Worm (Caenorhabditis elegans) whole organism, L1 larva: ENCODE measurements around the gene vab-19.

Experiments used
- C16A3.4 ChIP-seq: fragments of 150-350 bp; optimal IDR thresholded peaks from 2 replicates; lab custom pipeline; 2014; ENCODE audit warnings: missing biosample characterization, missing genetic modification characterization
- lin-13 ChIP-seq: fragments of 150-350 bp; optimal IDR thresholded peaks from 2 replicates; lab custom pipeline; 2014; ENCODE audit warnings: missing biosample characterization, missing genetic modification reagents, missing genetic modification characterization
- mdl-1 ChIP-seq, 2 experiments: fragments of 150-350 bp; optimal IDR thresholded peaks; 2 replicates each; lab custom pipeline; 2014 to 2017; ENCODE audit warnings: missing biosample characterization in 2 of 2, missing genetic modification characterization in 2 of 2, inconsistent platforms in 1 of 2
- nhr-237 ChIP-seq: fragments of 150-350 bp; optimal IDR thresholded peaks from 2 replicates; lab custom pipeline; 2014; ENCODE audit warnings: missing biosample characterization, missing genetic modification characterization
- pag-3 ChIP-seq: sonication (generic microtip); optimal IDR thresholded peaks from 2 replicates; lab custom pipeline; 2017; ENCODE audit warnings: missing genetic modification characterization, mild to moderate bottlenecking, missing compliant biosample characterization, antibody characterized with exemption, borderline replicate concordance; ENCODE audit not compliant: insufficient read depth
- tbx-2 ChIP-seq: sonication (generic microtip); optimal IDR thresholded peaks from 2 replicates; lab custom pipeline; 2016; ENCODE audit warnings: missing genetic modification characterization, missing compliant biosample characterization
- unc-98 ChIP-seq: fragments of 200-800 bp; sonication (Bioruptor generic); IDR thresholded peaks from 2 replicates; pipeline ENCODE4 v1.3.6; 2022; ENCODE audit warnings: missing genetic modification characterization, missing compliant biosample characterization

- TF ChIP-seq lin-13 = no peak
- TF ChIP-seq unc-98 (GFP tag; lab: Robert Waterston, UW) = no peak
- TF ChIP-seq mdl-1 (tag; optimal IDR thresholded peaks at IDR 0.05; lab: Kevin White, UChicago) = no peak
- TF ChIP-seq C16A3.4 (tag; lab: Kevin White, UChicago) = no peak
- no peak for TF ChIP-seq pag-3
- no peak for TF ChIP-seq tbx-2 (tag; lab: Kevin White, UChicago)
- no peak for TF ChIP-seq nhr-237 (tag; lab: Kevin White, UChicago)
Measured at ce11 chrII:2411555-2411954, 31.5 kb upstream of the vab-19 start.
